Fruit fly (Drosophila melanogaster) whole organism, embryonic: Measurements from ENCODE around the gene sau.

ENCODE experiments used
- Atf3 ChIP-seq: fragments of 200-800 bp; sonication (Bioruptor generic); optimal IDR thresholded peaks from 3 replicates; lab custom pipeline; 2016; ENCODE audit warnings: missing biosample characterization, missing genetic modification characterization
- CG10462 ChIP-seq: fragments of 200-800 bp; sonication (Bioruptor generic); optimal IDR thresholded peaks from 2 replicates; lab custom pipeline; 2016; ENCODE audit warnings: missing biosample characterization, missing genetic modification characterization
- CG10543 ChIP-seq: fragments of 200-800 bp; sonication (Bioruptor generic); optimal IDR thresholded peaks from 3 replicates; lab custom pipeline; 2017; ENCODE audit warnings: missing biosample characterization, mild to moderate bottlenecking, missing genetic modification characterization, moderate library complexity
- CG11456 ChIP-seq: fragments of 200-800 bp; sonication (Bioruptor generic); IDR thresholded peaks from 3 replicates; pipeline ENCODE4 v1.3.6; 2022; ENCODE audit warnings: missing biosample characterization, missing genetic modification characterization
- CG11504 ChIP-seq: fragments of 200-800 bp; sonication (Bioruptor generic); optimal IDR thresholded peaks from 3 replicates; lab custom pipeline; 2019; ENCODE audit warnings: missing biosample characterization, mild to moderate bottlenecking, missing genetic modification characterization, moderate library complexity
- CG14965 ChIP-seq: fragments of 200-800 bp; sonication (Bioruptor generic); optimal IDR thresholded peaks from 2 replicates; lab custom pipeline; 2016; ENCODE audit warnings: missing biosample characterization, missing genetic modification characterization, borderline replicate concordance
- CG1529 ChIP-seq: fragments of 200-800 bp; sonication (Bioruptor generic); optimal IDR thresholded peaks from 3 replicates; lab custom pipeline; 2018; ENCODE audit warnings: missing biosample characterization, missing genetic modification characterization
- CG16813 ChIP-seq: fragments of 200-800 bp; sonication (Bioruptor generic); IDR thresholded peaks from 3 replicates; pipeline ENCODE4 v1.3.6; 2022; ENCODE audit warnings: missing biosample characterization, missing genetic modification characterization; ENCODE audit not compliant: partially characterized antibody
- CG17359 ChIP-seq: fragments of 200-800 bp; sonication (Bioruptor generic); optimal IDR thresholded peaks from 3 replicates; lab custom pipeline; 2018; ENCODE audit warnings: missing biosample characterization, mild to moderate bottlenecking, missing genetic modification characterization, moderate library complexity
- CG17912 ChIP-seq: fragments of 200-800 bp; sonication (Bioruptor generic); optimal IDR thresholded peaks from 2 replicates; lab custom pipeline; 2018; ENCODE audit warnings: missing biosample characterization, mild to moderate bottlenecking, missing genetic modification characterization
- CG30431 ChIP-seq: fragments of 200-800 bp; sonication (Bioruptor generic); optimal IDR thresholded peaks from 2 replicates; lab custom pipeline; 2017; ENCODE audit warnings: missing biosample characterization, missing genetic modification characterization
- CG31365 ChIP-seq: fragments of 200-800 bp; sonication (Bioruptor generic); optimal IDR thresholded peaks from 2 replicates; lab custom pipeline; 2018; ENCODE audit warnings: missing biosample characterization, mild to moderate bottlenecking, missing genetic modification characterization
- CG6175 ChIP-seq: fragments of 200-800 bp; sonication (Bioruptor generic); IDR thresholded peaks from 3 replicates; pipeline ENCODE4 v1.3.6; 2022; ENCODE audit warnings: missing biosample characterization, missing genetic modification characterization
- CG6683 ChIP-seq: fragments of 200-800 bp; sonication (Bioruptor generic); optimal IDR thresholded peaks from 2 replicates; lab custom pipeline; 2017; ENCODE audit warnings: missing biosample characterization, mild to moderate bottlenecking, missing genetic modification characterization, missing genetic modification reagents
- CG7372 ChIP-seq: fragments of 200-800 bp; sonication (Bioruptor generic); IDR thresholded peaks from 2 replicates; pipeline ENCODE4 v1.3.6; 2022; ENCODE audit warnings: missing biosample characterization, missing genetic modification characterization
- CG9609 ChIP-seq: fragments of 200-800 bp; sonication (Bioruptor generic); optimal IDR thresholded peaks from 3 replicates; lab custom pipeline; 2016; ENCODE audit warnings: missing biosample characterization, missing genetic modification characterization
- CG9876 ChIP-seq: fragments of 200-800 bp; sonication (Bioruptor generic); optimal IDR thresholded peaks from 2 replicates; lab custom pipeline; 2016; ENCODE audit warnings: missing biosample characterization, missing genetic modification characterization
- CTCF ChIP-seq: fragments of 200-800 bp; sonication (Bioruptor generic); optimal IDR thresholded peaks from 2 replicates; lab custom pipeline; 2017; ENCODE audit warnings: missing biosample characterization, mild to moderate bottlenecking, missing genetic modification characterization, moderate library complexity
- Camta ChIP-seq: fragments of 200-800 bp; sonication (Bioruptor generic); optimal IDR thresholded peaks from 2 replicates; lab custom pipeline; 2016; ENCODE audit warnings: missing biosample characterization, missing genetic modification characterization
- D ChIP-seq, 2 experiments: fragments of 200-800 bp in 1 of 2; fragments of >200 bp in 1 of 2; sonication (Bioruptor generic) in 1 of 2; optimal IDR thresholded peaks; 2 replicates in 1 of 2; 3 replicates in 1 of 2; lab custom pipeline; 2017; ENCODE audit warnings: mild to moderate bottlenecking in 1 of 2, missing biosample characterization in 1 of 2, missing genetic modification characterization in 1 of 2, missing genetic modification reagents in 1 of 2
- Eip74EF ChIP-seq, 2 experiments: fragments of 200-800 bp in 1 of 2; fragments of >200 bp in 1 of 2; sonication (Bioruptor generic) in 1 of 2; optimal IDR thresholded peaks; 2 replicates each; lab custom pipeline; 2017 to 2019; ENCODE audit warnings: missing biosample characterization in 2 of 2, missing genetic modification characterization in 2 of 2, mild to moderate bottlenecking in 1 of 2, moderate library complexity in 1 of 2
- Ets65A ChIP-seq: fragments of 200-800 bp; sonication (Bioruptor generic); peaks from one replicate; lab custom pipeline; 2016; ENCODE audit warnings: missing biosample characterization, missing genetic modification characterization
- Fer1 ChIP-seq: fragments of 200-800 bp; sonication (Bioruptor generic); optimal IDR thresholded peaks from 2 replicates; lab custom pipeline; 2017; ENCODE audit warnings: missing biosample characterization, mild to moderate bottlenecking, missing genetic modification characterization
- Gug ChIP-seq: fragments of 200-800 bp; sonication (Bioruptor generic); IDR thresholded peaks from 4 replicates; pipeline ENCODE4 v1.3.6; 2022; ENCODE audit warnings: missing biosample characterization, missing genetic modification characterization
- Jarid2 ChIP-seq: fragments of 200-800 bp; sonication (Bioruptor generic); optimal IDR thresholded peaks from 3 replicates; lab custom pipeline; 2017; ENCODE audit warnings: mild to moderate bottlenecking, missing biosample characterization, missing genetic modification reagents, missing genetic modification characterization
- Med ChIP-seq: fragments of 200-800 bp; sonication (Bioruptor generic); peaks from one replicate; lab custom pipeline; 2016; ENCODE audit warnings: missing biosample characterization, missing genetic modification characterization, mild to moderate bottlenecking, inconsistent platforms, moderate library complexity
- NC2α ChIP-seq: fragments of 200-800 bp; sonication (Bioruptor generic); optimal IDR thresholded peaks from 2 replicates; lab custom pipeline; 2016; ENCODE audit warnings: missing biosample characterization, missing genetic modification characterization
- NK7.1 ChIP-seq: fragments of 200-800 bp; sonication (Bioruptor generic); optimal IDR thresholded peaks from 3 replicates; lab custom pipeline; 2016; ENCODE audit warnings: missing biosample characterization, missing genetic modification characterization
- Neu2 ChIP-seq: fragments of 200-800 bp; sonication (Bioruptor generic); optimal IDR thresholded peaks from 3 replicates; lab custom pipeline; 2016; ENCODE audit warnings: missing biosample characterization, missing genetic modification characterization, borderline replicate concordance
- ara ChIP-seq: fragments of 200-800 bp; sonication (Bioruptor generic); IDR thresholded peaks from 2 replicates; pipeline ENCODE4 v1.3.6; 2022; ENCODE audit warnings: missing biosample characterization, missing genetic modification characterization
- chm ChIP-seq: fragments of 200-800 bp; sonication (Bioruptor generic); IDR thresholded peaks from 2 replicates; pipeline ENCODE4 v1.3.6; 2022; ENCODE audit warnings: missing biosample characterization, missing genetic modification characterization
- emc ChIP-seq: fragments of 200-800 bp; sonication (Bioruptor generic); optimal IDR thresholded peaks from 2 replicates; lab custom pipeline; 2016; ENCODE audit warnings: missing biosample characterization, missing genetic modification characterization
- fd3F ChIP-seq: fragments of 200-800 bp; sonication (Bioruptor generic); optimal IDR thresholded peaks from 2 replicates; lab custom pipeline; 2018; ENCODE audit warnings: missing biosample characterization, mild to moderate bottlenecking, missing genetic modification characterization, moderate library complexity
- fru ChIP-seq: fragments of >200 bp; optimal IDR thresholded peaks from 2 replicates; lab custom pipeline; 2017
- gro ChIP-seq: fragments of 200-800 bp; sonication (Bioruptor generic); optimal IDR thresholded peaks from 2 replicates; lab custom pipeline; 2016; ENCODE audit warnings: missing biosample characterization, missing genetic modification characterization
- gsb-n ChIP-seq: fragments of 200-800 bp; sonication (Bioruptor generic); optimal IDR thresholded peaks from 3 replicates; lab custom pipeline; 2018; ENCODE audit warnings: missing biosample characterization, mild to moderate bottlenecking, missing genetic modification characterization
- hbn ChIP-seq: fragments of 200-800 bp; sonication (Bioruptor generic); IDR thresholded peaks from 2 replicates; pipeline ENCODE4 v1.3.6; 2022; ENCODE audit warnings: missing biosample characterization, missing genetic modification characterization; ENCODE audit not compliant: partially characterized antibody
- mirr ChIP-seq: fragments of 200-800 bp; sonication (Bioruptor generic); optimal IDR thresholded peaks from 3 replicates; lab custom pipeline; 2018; ENCODE audit warnings: missing biosample characterization, mild to moderate bottlenecking, missing genetic modification characterization
- nerfin-1 ChIP-seq: fragments of 200-800 bp; sonication (Bioruptor generic); optimal IDR thresholded peaks from 3 replicates; lab custom pipeline; 2019; ENCODE audit warnings: missing biosample characterization, mild to moderate bottlenecking, missing genetic modification characterization, moderate library complexity
- p53 ChIP-seq: fragments of 200-800 bp; sonication (Bioruptor generic); optimal IDR thresholded peaks from 2 replicates; lab custom pipeline; 2016; ENCODE audit warnings: missing biosample characterization, missing genetic modification characterization
- pho ChIP-seq: fragments of 200-800 bp; sonication (Bioruptor generic); optimal IDR thresholded peaks from 2 replicates; lab custom pipeline; 2016; ENCODE audit warnings: missing biosample characterization, missing genetic modification characterization
- phol ChIP-seq: fragments of 200-800 bp; sonication (Bioruptor generic); optimal IDR thresholded peaks from 3 replicates; lab custom pipeline; 2018; ENCODE audit warnings: missing biosample characterization, mild to moderate bottlenecking, missing genetic modification characterization, moderate library complexity
- run ChIP-seq: fragments of 200-800 bp; sonication (Bioruptor generic); optimal IDR thresholded peaks from 3 replicates; lab custom pipeline; 2018; ENCODE audit warnings: missing biosample characterization, mild to moderate bottlenecking, missing genetic modification characterization
- sens ChIP-seq: fragments of 200-800 bp; sonication (Bioruptor generic); peaks from one replicate; lab custom pipeline; 2016; ENCODE audit warnings: missing biosample characterization, missing genetic modification characterization
- ssp ChIP-seq: fragments of 200-800 bp; sonication (Bioruptor generic); IDR thresholded peaks from 2 replicates; pipeline ENCODE4 v1.3.6; 2022; ENCODE audit warnings: missing biosample characterization, missing genetic modification characterization
- stwl ChIP-seq: fragments of 200-800 bp; sonication (Bioruptor generic); optimal IDR thresholded peaks from 3 replicates; lab custom pipeline; 2018; ENCODE audit warnings: missing biosample characterization, mild to moderate bottlenecking, missing genetic modification characterization, moderate library complexity
- tap ChIP-seq: fragments of 200-800 bp; optimal IDR thresholded peaks from 3 replicates; lab custom pipeline; 2019; ENCODE audit warnings: missing biosample characterization, mild to moderate bottlenecking, missing genetic modification characterization, moderate library complexity
- tup ChIP-seq: fragments of 200-800 bp; sonication (Bioruptor generic); optimal IDR thresholded peaks from 2 replicates; lab custom pipeline; 2016; ENCODE audit warnings: missing biosample characterization, mild to moderate bottlenecking, missing genetic modification characterization, moderate library complexity
- tx ChIP-seq: fragments of 200-800 bp; sonication (Bioruptor generic); optimal IDR thresholded peaks from 2 replicates; lab custom pipeline; 2016; ENCODE audit warnings: missing biosample characterization, missing genetic modification characterization
- z ChIP-seq: fragments of 200-800 bp; sonication (Bioruptor generic); IDR thresholded peaks from 3 replicates; pipeline ENCODE4 v1.3.6; 2022; ENCODE audit warnings: missing biosample characterization, missing genetic modification characterization
- zfh1 ChIP-seq: fragments of 200-800 bp; sonication (Bioruptor generic); IDR thresholded peaks from 3 replicates; pipeline ENCODE4 v1.3.6; 2022; ENCODE audit warnings: missing biosample characterization, missing genetic modification characterization

The sau gene

dm6 chr2L:2201107-2201561, 25.0 kb upstream of the sau start (continued):
- peak; percentile 91 for TF ChIP-seq gsb-n
- TF ChIP-seq Ets65A (GFP tag; lab: Kevin White, UChicago): peak; percentile 94
- peak; percentile 82 for TF ChIP-seq Atf3 (GFP tag; lab: Kevin White, UChicago)
- peak; percentile 38 for TF ChIP-seq CTCF
- peak; percentile 30 for TF ChIP-seq NC2α (GFP tag; lab: Kevin White, UChicago)
- peak; percentile 91 for TF ChIP-seq Med (GFP tag; lab: Kevin White, UChicago)
- peak; percentile 98 for TF ChIP-seq sens (GFP tag; lab: Kevin White, UChicago)
- TF ChIP-seq CG1529 (GFP tag; lab: Kevin White, UChicago): peak; percentile 91
- TF ChIP-seq chm (GFP tag; lab: Robert Waterston, UW): peak; percentile 72
- TF ChIP-seq gro (GFP tag; lab: Kevin White, UChicago): no peak
- peak; percentile 43 for TF ChIP-seq CG17912 (GFP tag; lab: Kevin White, UChicago)
- peak; percentile 92 for TF ChIP-seq nerfin-1 (tag; lab: Kevin White, UChicago)
- peak; percentile 88 for TF ChIP-seq CG11504
- peak; percentile 90 for TF ChIP-seq phol
- peak in 1 of 2 experiments; percentile 88 for TF ChIP-seq Eip74EF (GFP tag; optimal IDR thresholded peaks at IDR 0.05; lab: Kevin White, UChicago)
- TF ChIP-seq tup (GFP tag; lab: Kevin White, UChicago): peak; percentile 64
- TF ChIP-seq NK7.1 (GFP tag; lab: Kevin White, UChicago): peak; percentile 28
- TF ChIP-seq CG6175: no peak
- TF ChIP-seq D (optimal IDR thresholded peaks at IDR 0.05; lab: Kevin White, UChicago): no peak
- TF ChIP-seq D (GFP tag; optimal IDR thresholded peaks at IDR 0.05; lab: Kevin White, UChicago): peak; percentile 96
- peak; percentile 44 for TF ChIP-seq CG9609
- TF ChIP-seq CG6683 (GFP tag; lab: Kevin White, UChicago): peak; percentile 42
- no peak for TF ChIP-seq CG16813 (GFP tag; lab: Robert Waterston, UW)
- no peak for TF ChIP-seq fru (lab: Kevin White, UChicago)
- peak; percentile 17 for TF ChIP-seq tx (GFP tag; lab: Kevin White, UChicago)
- peak; percentile 10 for TF ChIP-seq stwl (tag; lab: Kevin White, UChicago)
- TF ChIP-seq CG14965: peak; percentile 11
- no peak for TF ChIP-seq Neu2 (GFP tag; lab: Kevin White, UChicago)
- TF ChIP-seq hbn (GFP tag; lab: Robert Waterston, UW): no peak
- TF ChIP-seq emc (GFP tag; lab: Kevin White, UChicago): peak; percentile 8
- peak; percentile 23 for TF ChIP-seq fd3F (GFP tag; lab: Kevin White, UChicago)
- peak; percentile 42; the same call in 2 of the 4 replicates for TF ChIP-seq Gug
- TF ChIP-seq CG30431 (GFP tag; lab: Kevin White, UChicago): peak; percentile 75
- peak; percentile 4; the same call in 1 of the 3 replicates for TF ChIP-seq z
- TF ChIP-seq CG7372 (GFP tag; lab: Robert Waterston, UW): peak; percentile 28; the same call in 1 of the 2 replicates
- peak; percentile 88 for TF ChIP-seq ara (GFP tag; lab: Robert Waterston, UW)
- TF ChIP-seq zfh1 (GFP tag; lab: Robert Waterston, UW): peak; percentile 83
- TF ChIP-seq CG31365 (tag; lab: Kevin White, UChicago): peak; percentile 18
- peak; percentile 53 for TF ChIP-seq Fer1 (GFP tag; lab: Kevin White, UChicago)
- peak; percentile 66 for TF ChIP-seq run (tag; lab: Kevin White, UChicago)
- TF ChIP-seq pho: no peak
- TF ChIP-seq mirr (GFP tag; lab: Kevin White, UChicago): no peak
- TF ChIP-seq ssp (GFP tag; lab: Robert Waterston, UW): 0 out of 2 replicates have a peak, but pooled peaks have one; percentile 35
- TF ChIP-seq tap (tag; lab: Kevin White, UChicago): peak; percentile 85
- TF ChIP-seq CG11456: 0 out of 3 replicates have a peak, but pooled peaks have one; percentile 18
- TF ChIP-seq CG17359 (tag; lab: Kevin White, UChicago): peak; percentile 89
- peak; percentile 33 for TF ChIP-seq p53 (GFP tag; lab: Kevin White, UChicago)
- peak; percentile 75 for TF ChIP-seq Camta
- TF ChIP-seq Jarid2 (GFP tag; lab: Kevin White, UChicago): peak; percentile 65
- peak; percentile 10 for TF ChIP-seq CG9876 (GFP tag; lab: Kevin White, UChicago)
- peak; percentile 74 for TF ChIP-seq CG10462 (GFP tag; lab: Kevin White, UChicago)
- TF ChIP-seq CG10543 (GFP tag; lab: Kevin White, UChicago): peak; percentile 26
